Worm (Caenorhabditis elegans) whole organism, midembryonic: ENCODE results near the gene sdhd-1.

Experiments
- T22C8.4 ChIP-seq: fragments of 200-800 bp; sonication (Bioruptor generic); IDR thresholded peaks from 2 replicates; pipeline ENCODE4 v1.3.6; 2022; ENCODE audit warnings: missing genetic modification characterization, missing compliant biosample characterization
- flt-1 ChIP-seq: fragments of 200-800 bp; sonication (Bioruptor generic); IDR thresholded peaks from 2 replicates; pipeline ENCODE4 v1.3.6; 2022; ENCODE audit warnings: missing genetic modification characterization, missing compliant biosample characterization
- klf-2 ChIP-seq: fragments of 200-800 bp; sonication (Bioruptor generic); conservative IDR thresholded peaks from 2 replicates; pipeline ENCODE4 v1.3.6; 2022; ENCODE audit warnings: missing genetic modification reagents, missing genetic modification characterization, missing compliant biosample characterization
- med-1 ChIP-seq: sonication (generic microtip); optimal IDR thresholded peaks from 2 replicates; lab custom pipeline; 2017; ENCODE audit warnings: missing genetic modification characterization, mild to moderate bottlenecking, missing compliant biosample characterization, antibody characterized with exemption, missing genetic modification reagents; ENCODE audit not compliant: insufficient read depth
- ref-1 ChIP-seq: fragments of 200-800 bp; sonication (Bioruptor generic); conservative IDR thresholded peaks from 2 replicates; pipeline ENCODE4 v1.3.6; 2022; ENCODE audit warnings: missing genetic modification reagents, missing genetic modification characterization, missing compliant biosample characterization
- tab-1 ChIP-seq: fragments of 200-800 bp; sonication (Bioruptor generic); IDR thresholded peaks from 2 replicates; pipeline ENCODE4 v1.3.6; 2022; ENCODE audit warnings: missing genetic modification characterization, missing compliant biosample characterization
- ztf-23 ChIP-seq: fragments of 200-800 bp; sonication (Bioruptor generic); IDR thresholded peaks from 2 replicates; pipeline ENCODE4 v1.3.6; 2022; ENCODE audit warnings: missing genetic modification reagents, missing genetic modification characterization, missing compliant biosample characterization
- ztf-29 ChIP-seq: fragments of 200-800 bp; sonication (Bioruptor generic); IDR thresholded peaks from 2 replicates; pipeline ENCODE4 v1.3.6; 2022; ENCODE audit warnings: missing genetic modification reagents, missing genetic modification characterization, missing compliant biosample characterization

DNA sequence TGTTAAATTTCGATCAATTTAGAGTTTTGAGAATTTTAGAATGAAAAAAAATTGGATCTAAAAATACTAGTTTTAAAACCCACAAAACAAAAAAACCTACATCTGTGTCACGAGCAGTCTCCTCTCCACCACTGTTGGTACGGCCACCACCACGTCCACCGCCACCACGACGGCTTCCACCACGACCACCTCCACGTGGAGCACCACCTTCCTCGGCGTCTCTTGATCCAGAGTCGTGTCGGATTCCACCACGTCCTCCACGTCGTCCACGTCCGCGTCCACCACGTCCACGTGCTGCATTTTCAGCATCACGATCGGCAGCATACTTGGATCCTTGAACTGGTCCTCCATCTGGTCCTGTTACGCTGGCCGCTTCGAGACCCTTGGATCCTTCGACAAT, 9.6 kb downstream of the sdhd-1 start:
- TF ChIP-seq flt-1, result no peak
- TF ChIP-seq med-1 (GFP tag; lab: Kevin White, UChicago), result no peak
- TF ChIP-seq ztf-29, result no peak
- no peak for TF ChIP-seq ztf-23 (GFP tag; lab: Robert Waterston, UW)
- TF ChIP-seq klf-2 (GFP tag; lab: Robert Waterston, UW), result no peak
- TF ChIP-seq ref-1, result no peak
- TF ChIP-seq T22C8.4 (GFP tag; lab: Robert Waterston, UW), result no peak
- no peak for TF ChIP-seq tab-1
